Fruit fly (Drosophila melanogaster) whole organism: Measurements from ENCODE around the gene LysX.

ENCODE experiments used
- CG8478 ChIP-seq: fragments of >200 bp; optimal IDR thresholded peaks from 2 replicates; lab custom pipeline; 2018; ENCODE audit warnings: inconsistent platforms
- Dll ChIP-seq: fragments of >200 bp; optimal IDR thresholded peaks from 2 replicates; lab custom pipeline; 2017
- EcR ChIP-seq, 2 experiments: fragments of >200 bp; optimal IDR thresholded peaks; 2 replicates each; lab custom pipeline; 2017; ENCODE audit warnings: missing biosample characterization in 2 of 2, missing genetic modification characterization in 2 of 2, missing genetic modification reagents in 2 of 2
- pan ChIP-seq: fragments of >200 bp; optimal IDR thresholded peaks from 2 replicates; lab custom pipeline; 2017
- psq ChIP-seq: fragments of >200 bp; optimal IDR thresholded peaks from 2 replicates; lab custom pipeline; 2017
- usp ChIP-seq: fragments of >200 bp; optimal IDR thresholded peaks from 2 replicates; lab custom pipeline; 2017; ENCODE audit warnings: missing biosample characterization, missing genetic modification characterization, mixed read lengths

DNA sequence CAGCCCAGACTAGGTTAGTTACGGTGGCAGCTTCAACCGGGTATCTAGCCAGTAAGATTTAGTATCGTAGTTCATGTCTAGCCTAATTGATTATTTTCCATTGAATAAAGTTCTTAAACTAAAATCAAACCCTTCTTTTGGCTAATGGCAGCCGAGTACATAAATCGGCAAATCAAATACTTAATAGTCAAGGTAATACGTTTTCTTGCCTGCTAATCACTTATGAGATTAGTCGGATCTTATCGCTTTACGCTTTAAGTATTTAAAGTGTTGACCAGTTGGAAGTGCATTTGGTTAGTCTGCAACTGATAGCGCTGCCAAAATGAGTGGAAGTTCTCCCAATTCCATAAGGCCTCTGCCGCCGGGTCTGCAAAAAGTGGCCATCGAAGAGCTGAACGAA is 37.5 kb upstream of the LysX start, which contains the start of gene CG33965:
- TF ChIP-seq psq (lab: Kevin White, UChicago) (no peak), CG8478 (lab: Kevin White, UChicago) (no peak), Dll (lab: Kevin White, UChicago) (no peak), pan (lab: Kevin White, UChicago) (no peak), EcR (GFP tag; optimal IDR thresholded peaks at IDR 0.05; lab: Kevin White, UChicago) (no peak), usp (GFP tag; lab: Kevin White, UChicago) (no peak)
